Worm (Caenorhabditis elegans) whole organism, L3 larva: ENCODE results near the gene fipr-4.

ENCODE experiments used
- R02D3.7 ChIP-seq: fragments of 150-350 bp; optimal IDR thresholded peaks from 2 replicates; lab custom pipeline; 2014; ENCODE audit warnings: missing biosample characterization, missing genetic modification characterization
- ZK546.5 ChIP-seq: sonication (generic microtip); optimal IDR thresholded peaks from 2 replicates; lab custom pipeline; 2017; ENCODE audit warnings: missing biosample characterization, missing genetic modification characterization
- aly-2 ChIP-seq: fragments of 150-350 bp; optimal IDR thresholded peaks from 2 replicates; lab custom pipeline; 2014; ENCODE audit warnings: missing biosample characterization, missing genetic modification characterization
- ama-1 ChIP-seq: fragments of 150-350 bp; optimal IDR thresholded peaks from 2 replicates; lab custom pipeline; 2018
- ceh-16 ChIP-seq: sonication (generic microtip); optimal IDR thresholded peaks from 2 replicates; lab custom pipeline; 2017; ENCODE audit warnings: missing biosample characterization, missing genetic modification characterization
- ceh-28 ChIP-seq: fragments of 150-350 bp; optimal IDR thresholded peaks from 2 replicates; lab custom pipeline; 2014; ENCODE audit warnings: missing biosample characterization, missing genetic modification reagents, missing genetic modification characterization
- ceh-82 ChIP-seq: fragments of 150-350 bp; optimal IDR thresholded peaks from 2 replicates; lab custom pipeline; 2014; ENCODE audit warnings: missing biosample characterization, missing genetic modification characterization
- ceh-9 ChIP-seq: sonication (generic microtip); optimal IDR thresholded peaks from 2 replicates; lab custom pipeline; 2018; ENCODE audit warnings: missing biosample characterization, missing genetic modification characterization
- daf-12 ChIP-seq: fragments of 150-350 bp; optimal IDR thresholded peaks from 2 replicates; lab custom pipeline; 2014; ENCODE audit warnings: missing biosample characterization, missing genetic modification reagents, missing genetic modification characterization
- egl-27 ChIP-seq: sonication (generic microtip); optimal IDR thresholded peaks from 4 replicates; lab custom pipeline; 2017; ENCODE audit warnings: missing biosample characterization, missing genetic modification reagents, missing genetic modification characterization
- egl-5 ChIP-seq: fragments of 150-350 bp; optimal IDR thresholded peaks from 2 replicates; lab custom pipeline; 2017; ENCODE audit warnings: missing biosample characterization, missing genetic modification reagents, missing genetic modification characterization, inconsistent platforms
- elt-1 ChIP-seq: fragments of 150-350 bp; optimal IDR thresholded peaks from 2 replicates; lab custom pipeline; 2014; ENCODE audit warnings: missing biosample characterization, missing genetic modification characterization
- elt-2 ChIP-seq: sonication (generic microtip); optimal IDR thresholded peaks from 2 replicates; lab custom pipeline; 2016; ENCODE audit warnings: missing genetic modification reagents, mild to moderate bottlenecking, missing genetic modification characterization, missing compliant biosample characterization
- elt-3 ChIP-seq, 3 experiments: fragments of 150-350 bp in 1 of 3; sonication (generic microtip) in 2 of 3; optimal IDR thresholded peaks; 2 replicates in 2 of 3; 4 replicates in 1 of 3; lab custom pipeline; 2014 to 2017; ENCODE audit warnings: missing biosample characterization in 3 of 3, missing genetic modification characterization in 3 of 3
- eor-1 ChIP-seq, 2 experiments: fragments of 150-350 bp; optimal IDR thresholded peaks; 2 replicates each; lab custom pipeline; 2014 to 2018; ENCODE audit warnings: missing biosample characterization in 2 of 2, missing genetic modification characterization in 2 of 2
- fkh-10 ChIP-seq: sonication (generic microtip); optimal IDR thresholded peaks from 2 replicates; lab custom pipeline; 2017; ENCODE audit warnings: missing biosample characterization, missing genetic modification reagents, missing genetic modification characterization
- fkh-2 ChIP-seq: fragments of 150-350 bp; optimal IDR thresholded peaks from 2 replicates; lab custom pipeline; 2014; ENCODE audit warnings: missing biosample characterization, missing genetic modification reagents, missing genetic modification characterization
- fos-1 ChIP-seq: fragments of 150-350 bp; optimal IDR thresholded peaks from 2 replicates; lab custom pipeline; 2014; ENCODE audit warnings: missing biosample characterization, missing genetic modification characterization
- hmg-11 ChIP-seq: sonication (generic microtip); optimal IDR thresholded peaks from 2 replicates; lab custom pipeline; 2016; ENCODE audit warnings: missing genetic modification characterization, missing compliant biosample characterization
- jun-1 ChIP-seq: fragments of 150-350 bp; optimal IDR thresholded peaks from 2 replicates; lab custom pipeline; 2014; ENCODE audit warnings: missing biosample characterization, missing genetic modification reagents, missing genetic modification characterization
- lin-15B ChIP-seq: fragments of 150-350 bp; optimal IDR thresholded peaks from 2 replicates; lab custom pipeline; 2014; ENCODE audit warnings: missing biosample characterization, missing genetic modification characterization
- lin-39 ChIP-seq: fragments of 150-350 bp; optimal IDR thresholded peaks from 2 replicates; lab custom pipeline; 2018; ENCODE audit warnings: missing biosample characterization, missing genetic modification reagents, missing genetic modification characterization
- lsy-12 ChIP-seq: sonication (generic microtip); optimal IDR thresholded peaks from 2 replicates; lab custom pipeline; 2016; ENCODE audit warnings: mild to moderate bottlenecking, missing genetic modification characterization, missing compliant biosample characterization
- mdl-1 ChIP-seq: fragments of 150-350 bp; optimal IDR thresholded peaks from 2 replicates; lab custom pipeline; 2014; ENCODE audit warnings: missing biosample characterization, missing genetic modification characterization
- mml-1 ChIP-seq: fragments of 150-350 bp; sonication (generic microtip); optimal IDR thresholded peaks from 3 replicates; lab custom pipeline; 2014; ENCODE audit warnings: missing biosample characterization, missing genetic modification characterization
- nfya-1 ChIP-seq: sonication (generic microtip); optimal IDR thresholded peaks from 2 replicates; lab custom pipeline; 2017; ENCODE audit warnings: missing genetic modification characterization, mild to moderate bottlenecking, missing compliant biosample characterization, antibody characterized with exemption, moderate library complexity; ENCODE audit not compliant: insufficient read depth
- nhr-11 ChIP-seq: fragments of 150-350 bp; optimal IDR thresholded peaks from 2 replicates; lab custom pipeline; 2014; ENCODE audit warnings: missing biosample characterization, missing genetic modification characterization
- nhr-12 ChIP-seq: fragments of 150-350 bp; optimal IDR thresholded peaks from 2 replicates; lab custom pipeline; 2014; ENCODE audit warnings: missing biosample characterization, missing genetic modification characterization
- nhr-23 ChIP-seq: fragments of 150-350 bp; optimal IDR thresholded peaks from 2 replicates; lab custom pipeline; 2014; ENCODE audit warnings: missing biosample characterization, missing genetic modification reagents, missing genetic modification characterization
- nhr-237 ChIP-seq: fragments of 150-350 bp; optimal IDR thresholded peaks from 2 replicates; lab custom pipeline; 2014; ENCODE audit warnings: missing biosample characterization, missing genetic modification characterization
- nhr-25 ChIP-seq: sonication (generic microtip); optimal IDR thresholded peaks from 2 replicates; lab custom pipeline; 2017; ENCODE audit warnings: missing biosample characterization, missing genetic modification characterization
- nhr-28 ChIP-seq: fragments of 150-350 bp; optimal IDR thresholded peaks from 2 replicates; lab custom pipeline; 2014; ENCODE audit warnings: missing biosample characterization, missing genetic modification characterization
- nhr-43 ChIP-seq: sonication (generic microtip); optimal IDR thresholded peaks from 2 replicates; lab custom pipeline; 2016; ENCODE audit warnings: mild to moderate bottlenecking, missing genetic modification characterization, missing compliant biosample characterization; ENCODE audit not compliant: poor library complexity, severe bottlenecking
- nhr-67 ChIP-seq: fragments of 150-350 bp; optimal IDR thresholded peaks from 2 replicates; lab custom pipeline; 2014; ENCODE audit warnings: missing biosample characterization, missing genetic modification characterization
- nhr-77 ChIP-seq: fragments of 150-350 bp; optimal IDR thresholded peaks from 2 replicates; lab custom pipeline; 2014; ENCODE audit warnings: missing biosample characterization, missing genetic modification characterization
- pha-4 ChIP-seq: fragments of 150-350 bp; optimal IDR thresholded peaks from 2 replicates; lab custom pipeline; 2014; ENCODE audit warnings: missing biosample characterization, missing genetic modification reagents, missing genetic modification characterization
- pqm-1 ChIP-seq: fragments of 150-350 bp; optimal IDR thresholded peaks from 2 replicates; lab custom pipeline; 2017; ENCODE audit warnings: missing biosample characterization, missing genetic modification characterization, inconsistent platforms
- skn-1 ChIP-seq: fragments of 150-350 bp; optimal IDR thresholded peaks from 2 replicates; lab custom pipeline; 2014; ENCODE audit warnings: missing biosample characterization, missing genetic modification characterization
- snpc-4 ChIP-seq: fragments of 150-350 bp; optimal IDR thresholded peaks from 2 replicates; lab custom pipeline; 2014; ENCODE audit warnings: missing biosample characterization, missing genetic modification characterization
- tbx-2 ChIP-seq: sonication (generic microtip); optimal IDR thresholded peaks from 2 replicates; lab custom pipeline; 2016; ENCODE audit warnings: mild to moderate bottlenecking, missing genetic modification characterization, missing compliant biosample characterization
- unc-39 ChIP-seq: sonication (generic microtip); optimal IDR thresholded peaks from 4 replicates; lab custom pipeline; 2017; ENCODE audit warnings: missing biosample characterization, missing genetic modification characterization
- unc-62 ChIP-seq: fragments of 150-350 bp; sonication (generic microtip); optimal IDR thresholded peaks from 4 replicates; lab custom pipeline; 2014; ENCODE audit warnings: missing biosample characterization, missing genetic modification reagents, missing genetic modification characterization
- zag-1 ChIP-seq: fragments of 150-350 bp; optimal IDR thresholded peaks from 2 replicates; lab custom pipeline; 2014; ENCODE audit warnings: missing biosample characterization, missing genetic modification characterization

The fipr-4 gene

ce11 chrV:10185719-10186118 lies 42.5 kb downstream of the fipr-4 start, which contains the start of gene ZK856.18:
TSS of gene ZK856.18 (minus strand) at chrV:10186007.
- TF ChIP-seq snpc-4: no peak
- TF ChIP-seq nhr-67: no peak
- TF ChIP-seq nfya-1 (tag; lab: Kevin White, UChicago): no peak
- TF ChIP-seq fkh-10: no peak
- no peak for TF ChIP-seq tbx-2

ce11 chrV:10183810-10184209 lies 44.5 kb downstream of the fipr-4 start:
- TF ChIP-seq ceh-16 (tag; lab: Kevin White, UChicago) (no peak), lsy-12 (no peak), mml-1 (tag; lab: Kevin White, UChicago) (no peak), aly-2 (tag; lab: Kevin White, UChicago) (no peak), nhr-23 (tag; lab: Kevin White, UChicago) (no peak), fkh-2 (tag; lab: Kevin White, UChicago) (no peak), hmg-11 (tag; lab: Kevin White, UChicago) (no peak), ama-1 (lab: Kevin White, UChicago) (no peak), pqm-1 (no peak), mdl-1 (tag; lab: Kevin White, UChicago) (no peak), zag-1 (tag; lab: Kevin White, UChicago) (no peak)
- TF ChIP-seq, all 47 proteins: peak for 0

- TF ChIP-seq unc-62: no peak
- TF ChIP-seq snpc-4: no peak
- no peak for TF ChIP-seq ceh-28
- TF ChIP-seq lsy-12: no peak
- no peak for TF ChIP-seq nhr-23 (tag; lab: Kevin White, UChicago)
- TF ChIP-seq mdl-1 (tag; lab: Kevin White, UChicago): no peak
- no peak for TF ChIP-seq ZK546.5 (tag; lab: Kevin White, UChicago)
- TF ChIP-seq, all 47 proteins: peak for 0
These were observed 45.3 kb downstream of the fipr-4 start, which contains the start of gene ZK856.4 for ce11 chrV:10182984-10183383. TSS of gene ZK856.4 (plus strand) at chrV:10183284.

- TF ChIP-seq pha-4 (peak; percentile 29), unc-39 (no peak), elt-2 (tag; lab: Kevin White, UChicago) (peak; percentile 28), pqm-1 (peak; percentile 35)
- TF ChIP-seq, all 47 proteins: peak for 3
These were observed 49.0 kb downstream of the fipr-4 start, which contains the start of gene cul-5 for ce11 chrV:10179235-10179634. TSS of gene cul-5 (plus strand) at chrV:10179535.

- TF ChIP-seq lsy-12: no peak
- TF ChIP-seq pha-4: peak; percentile 73
- TF ChIP-seq nhr-237 (tag; lab: Kevin White, UChicago): no peak
- TF ChIP-seq nhr-43 (tag; lab: Kevin White, UChicago): peak; percentile 66
- peak; percentile 14 for TF ChIP-seq elt-2 (tag; lab: Kevin White, UChicago)
- no peak for TF ChIP-seq nhr-67
- no peak for TF ChIP-seq mml-1 (tag; lab: Kevin White, UChicago)
- no peak for TF ChIP-seq egl-27 (tag; lab: Kevin White, UChicago)
- TF ChIP-seq snpc-4: peak; percentile 45
- TF ChIP-seq jun-1 (tag; lab: Kevin White, UChicago): peak; percentile 10
- TF ChIP-seq nhr-25 (tag; lab: Kevin White, UChicago): peak; percentile 85
- no peak for TF ChIP-seq fkh-10
- peak; percentile 72 for TF ChIP-seq lin-15B (tag; lab: Kevin White, UChicago)
- TF ChIP-seq elt-3 (tag; optimal IDR thresholded peaks at IDR 0.05; lab: Kevin White, UChicago): no peak
- no peak for TF ChIP-seq nhr-11 (tag; lab: Kevin White, UChicago)
- no peak for TF ChIP-seq egl-5 (tag; lab: Kevin White, UChicago)
- TF ChIP-seq aly-2 (tag; lab: Kevin White, UChicago): no peak
- TF ChIP-seq elt-1 (tag; lab: Kevin White, UChicago): no peak
- TF ChIP-seq fos-1 (tag; lab: Kevin White, UChicago): no peak
- no peak for TF ChIP-seq R02D3.7 (tag; lab: Kevin White, UChicago)
- TF ChIP-seq nhr-12 (tag; lab: Kevin White, UChicago): no peak
- no peak for TF ChIP-seq ama-1 (lab: Kevin White, UChicago)
- no peak for TF ChIP-seq ceh-82
- no peak for TF ChIP-seq fkh-2 (tag; lab: Kevin White, UChicago)
- TF ChIP-seq nfya-1 (tag; lab: Kevin White, UChicago): peak; percentile 45
- TF ChIP-seq lin-39 (tag; lab: Kevin White, UChicago): no peak
- TF ChIP-seq ceh-28: no peak
- no peak for TF ChIP-seq unc-62
- no peak for TF ChIP-seq hmg-11 (tag; lab: Kevin White, UChicago)
- TF ChIP-seq nhr-28: no peak
- TF ChIP-seq ZK546.5 (tag; lab: Kevin White, UChicago): no peak
- no peak for TF ChIP-seq ceh-16 (tag; lab: Kevin White, UChicago)
- no peak for TF ChIP-seq tbx-2
- TF ChIP-seq pqm-1: peak; percentile 9
- peak; percentile 69 for TF ChIP-seq skn-1 (tag; lab: Kevin White, UChicago)
- TF ChIP-seq mdl-1 (tag; lab: Kevin White, UChicago): no peak
- TF ChIP-seq nhr-77 (tag; lab: Kevin White, UChicago): no peak
- no peak for TF ChIP-seq eor-1 (tag; optimal IDR thresholded peaks at IDR 0.05; lab: Kevin White, UChicago)
- no peak for TF ChIP-seq daf-12 (tag; lab: Kevin White, UChicago)
- no peak for TF ChIP-seq ceh-9 (tag; lab: Kevin White, UChicago)
These were observed 50.1 kb downstream of the fipr-4 start for ce11 chrV:10178166-10178565.
